Worm (Caenorhabditis elegans): Measurements from ENCODE around the gene tsp-20.

tsp-20 gene

ce11 chrX:12003969-12004368 lies 29.9 kb downstream of the tsp-20 start:
- TF ChIP-seq pha-2 (tag; optimal IDR thresholded peaks at IDR 0.05) (no peak), dmd-4 (tag; optimal IDR thresholded peaks at IDR 0.05; ENCODE audit: borderline replicate concordance) (no peak), ceh-31 (tag; optimal IDR thresholded peaks at IDR 0.05) (no peak), mec-3 (tag; optimal IDR thresholded peaks at IDR 0.05; ENCODE audit: borderline replicate concordance) (no peak), unc-3 (GFP tag; conservative IDR thresholded peaks at IDR 0.05) (no peak), unc-3 (tag; optimal IDR thresholded peaks at IDR 0.05) (no peak), ceh-30 (tag; optimal IDR thresholded peaks at IDR 0.05) (no peak), ahr-1 (tag; optimal IDR thresholded peaks at IDR 0.05) (no peak)

- TF ChIP-seq hlh-13 (GFP tag; optimal IDR thresholded peaks at IDR 0.05) (no peak), nfya-1 (tag; optimal IDR thresholded peaks at IDR 0.05) (no peak), hlh-30 (tag; optimal IDR thresholded peaks at IDR 0.05; ENCODE audit: insufficient read depth) (no peak)
These were observed 32.2 kb downstream of the tsp-20 start for ce11 chrX:12001600-12001999.

ce11 chrX:11999573-11999972 lies 34.3 kb downstream of the tsp-20 start:
- no peak for TF ChIP-seq elt-2 (tag; optimal IDR thresholded peaks at IDR 0.05)
- no peak for TF ChIP-seq unc-55 (GFP tag; optimal IDR thresholded peaks at IDR 0.05)
- TF ChIP-seq dve-1 (tag; optimal IDR thresholded peaks at IDR 0.05), result no peak
- no peak for TF ChIP-seq ceh-14 (tag; optimal IDR thresholded peaks at IDR 0.05)
- no peak for TF ChIP-seq sdc-2 (tag; optimal IDR thresholded peaks at IDR 0.05)
- no peak for TF ChIP-seq ahr-1 (tag; optimal IDR thresholded peaks at IDR 0.05)
- TF ChIP-seq ceh-24 (tag; optimal IDR thresholded peaks at IDR 0.05), result no peak
- no peak for TF ChIP-seq ceh-34 (tag; optimal IDR thresholded peaks at IDR 0.05)
- no peak for TF ChIP-seq pqm-1 (tag; optimal IDR thresholded peaks at IDR 0.05)
- no peak for TF ChIP-seq pax-1 (tag; optimal IDR thresholded peaks at IDR 0.05)
- TF ChIP-seq unc-3 (GFP tag; conservative IDR thresholded peaks at IDR 0.05), result no peak
- TF ChIP-seq unc-3 (tag; optimal IDR thresholded peaks at IDR 0.05), result no peak
- no peak for TF ChIP-seq fkh-6 (tag; optimal IDR thresholded peaks at IDR 0.05)
- no peak for TF ChIP-seq unc-86 (tag; optimal IDR thresholded peaks at IDR 0.05)
- no peak for TF ChIP-seq rnt-1 (tag; optimal IDR thresholded peaks at IDR 0.05)
- no peak for TF ChIP-seq ztf-16 (tag; optimal IDR thresholded peaks at IDR 0.05)

- TF ChIP-seq pros-1 (tag; optimal IDR thresholded peaks at IDR 0.05) (no peak), ceh-9 (tag; optimal IDR thresholded peaks at IDR 0.05) (no peak), ceh-45 (GFP tag; IDR thresholded peaks at IDR 0.05) (no peak), T23F11.4 (GFP tag; optimal IDR thresholded peaks at IDR 0.05) (no peak), hlh-30 (tag; optimal IDR thresholded peaks at IDR 0.05; ENCODE audit: insufficient read depth) (no peak), fkh-6 (tag; optimal IDR thresholded peaks at IDR 0.05) (no peak), syd-9 (tag; optimal IDR thresholded peaks at IDR 0.05) (no peak), rnt-1 (tag; optimal IDR thresholded peaks at IDR 0.05) (no peak), ceh-24 (tag; optimal IDR thresholded peaks at IDR 0.05) (no peak), ahr-1 (tag; optimal IDR thresholded peaks at IDR 0.05) (no peak), ttx-3 (tag; optimal IDR thresholded peaks at IDR 0.05) (no peak), nhr-11 (tag; optimal IDR thresholded peaks at IDR 0.05) (no peak), C38D4.7 (GFP tag; optimal IDR thresholded peaks at IDR 0.05) (no peak)
These were observed 37.2 kb downstream of the tsp-20 start for ce11 chrX:11996606-11997005.

ce11 chrX:11994484-11994883 lies 39.4 kb downstream of the tsp-20 start, which contains the start of gene C49F5.7:
TSS of gene C49F5.7 (plus strand) at chrX:11994784.
- TF ChIP-seq ceh-9 (tag; optimal IDR thresholded peaks at IDR 0.05) (no peak), nhr-232 (tag; optimal IDR thresholded peaks at IDR 0.05) (no peak), elt-4 (tag; optimal IDR thresholded peaks at IDR 0.05) (no peak), hlh-30 (tag; optimal IDR thresholded peaks at IDR 0.05; ENCODE audit: insufficient read depth) (no peak), sdc-2 (tag; optimal IDR thresholded peaks at IDR 0.05) (no peak), lin-11 (tag; optimal IDR thresholded peaks at IDR 0.05) (no peak), ceh-48 (tag; optimal IDR thresholded peaks at IDR 0.05) (no peak), fkh-10 (GFP tag; optimal IDR thresholded peaks at IDR 0.05) (no peak), hlh-8 (tag; optimal IDR thresholded peaks at IDR 0.05) (no peak), ceh-14 (tag; optimal IDR thresholded peaks at IDR 0.05) (no peak)
